Worm (Caenorhabditis elegans) whole organism, mixed stage, embryonic: Measurements from ENCODE around the gene Y116A8C.33.
"Not testable (repeated sequence)": the region's sequence is repeated elsewhere in the genome, so short reads cannot be mapped to it uniquely, and the experiment has no call there.

ENCODE experiments used
- M03D4.4 ChIP-seq: sonication (generic microtip); optimal IDR thresholded peaks from 2 replicates; lab custom pipeline; 2017; ENCODE audit warnings: mild to moderate bottlenecking, missing genetic modification characterization, missing compliant biosample characterization
- ceh-39 ChIP-seq: fragments of 150-350 bp; optimal IDR thresholded peaks from 2 replicates; lab custom pipeline; 2014; ENCODE audit warnings: missing biosample characterization, missing genetic modification characterization
- drap-1 ChIP-seq: fragments of 200-800 bp; sonication (Bioruptor generic); optimal IDR thresholded peaks from 3 replicates; lab custom pipeline; 2018; ENCODE audit warnings: mild to moderate bottlenecking, missing genetic modification characterization, missing compliant biosample characterization
- elt-3 ChIP-seq: fragments of 150-350 bp; optimal IDR thresholded peaks from 2 replicates; lab custom pipeline; 2014; ENCODE audit warnings: missing biosample characterization, missing genetic modification characterization
- lin-32 ChIP-seq: fragments of 200-800 bp; sonication (Bioruptor generic); optimal IDR thresholded peaks from 2 replicates; lab custom pipeline; 2018; ENCODE audit warnings: mild to moderate bottlenecking, missing genetic modification characterization, missing compliant biosample characterization
- nhr-2 ChIP-seq: fragments of 150-350 bp; optimal IDR thresholded peaks from 2 replicates; lab custom pipeline; 2014; ENCODE audit warnings: missing biosample characterization, missing genetic modification characterization
- nhr-237 ChIP-seq: fragments of 150-350 bp; optimal IDR thresholded peaks from 2 replicates; lab custom pipeline; 2014; ENCODE audit warnings: missing biosample characterization, missing genetic modification characterization
- nhr-76 ChIP-seq: sonication (generic microtip); optimal IDR thresholded peaks from 2 replicates; lab custom pipeline; 2017; ENCODE audit warnings: missing biosample characterization, missing genetic modification characterization
- snpc-4 ChIP-seq: fragments of 150-350 bp; optimal IDR thresholded peaks from 2 replicates; lab custom pipeline; 2014; ENCODE audit warnings: missing biosample characterization, missing genetic modification characterization

The Y116A8C.33 gene

ce11 chrIV:17162515-17162914 is 50.6 kb downstream of the Y116A8C.33 start, which contains the start of gene skr-13:
TSS of gene skr-13 (minus strand) at chrIV:17162615.
- TF ChIP-seq nhr-76 (tag; lab: Kevin White, UChicago) (no peak), M03D4.4 (tag; lab: Kevin White, UChicago) (no peak), elt-3 (tag; lab: Kevin White, UChicago) (no peak), ceh-39 (tag; lab: Kevin White, UChicago) (peak; percentile 10), lin-32 (GFP tag; lab: Kevin White, UChicago) (no peak), nhr-237 (tag; lab: Kevin White, UChicago) (no peak)

DNA sequence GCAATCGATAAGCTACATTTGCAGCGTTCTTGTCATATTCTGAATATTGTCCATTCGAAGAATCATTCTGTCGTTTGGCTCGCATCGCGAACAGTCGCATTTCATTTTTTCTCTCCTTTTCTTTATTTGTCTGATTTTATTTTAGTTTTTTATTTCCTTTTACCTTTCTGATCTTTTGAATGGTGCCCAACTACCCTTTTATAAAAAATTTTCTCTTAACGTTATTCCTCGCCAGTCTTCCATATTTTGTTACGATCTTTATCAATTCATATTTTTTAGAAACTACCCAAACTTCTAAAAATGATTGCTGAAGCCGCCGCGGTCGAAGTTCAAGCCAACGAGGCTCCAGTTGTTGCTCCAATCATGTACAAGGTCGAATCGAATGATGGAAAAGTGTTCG is 51.4 kb downstream of the Y116A8C.33 start, which contains the start of gene skr-9:
TSS of gene skr-9 (plus strand) at position 301 of the 400 bp plus-strand sequence.
- not testable (repeated sequence) for TF ChIP-seq drap-1; nhr-2 (tag; lab: Kevin White, UChicago); snpc-4 (tag; lab: Kevin White, UChicago)
